Fruit fly (Drosophila melanogaster) whole organism, embryonic: Measurements from ENCODE around the gene MSAmiP.

Experiments
- CG12071 ChIP-seq: fragments of 200-800 bp; sonication (Bioruptor generic); optimal IDR thresholded peaks from 3 replicates; lab custom pipeline; 2018; ENCODE audit warnings: missing biosample characterization, mild to moderate bottlenecking, missing genetic modification characterization
- CG2199 ChIP-seq: fragments of 200-800 bp; sonication (Bioruptor generic); IDR thresholded peaks from 3 replicates; pipeline ENCODE4 v1.3.6; 2022; ENCODE audit warnings: missing biosample characterization, missing genetic modification characterization
- PHDP ChIP-seq: fragments of 200-800 bp; sonication (Bioruptor generic); optimal IDR thresholded peaks from 3 replicates; lab custom pipeline; 2018; ENCODE audit warnings: missing biosample characterization, mild to moderate bottlenecking, missing genetic modification characterization, moderate library complexity
- Side ChIP-seq: fragments of 200-800 bp; sonication (Bioruptor generic); optimal IDR thresholded peaks from 2 replicates; lab custom pipeline; 2016; ENCODE audit warnings: missing biosample characterization, missing genetic modification characterization
- ara ChIP-seq: fragments of 200-800 bp; sonication (Bioruptor generic); IDR thresholded peaks from 2 replicates; pipeline ENCODE4 v1.3.6; 2022; ENCODE audit warnings: missing biosample characterization, missing genetic modification characterization
- fru ChIP-seq: fragments of >200 bp; optimal IDR thresholded peaks from 2 replicates; lab custom pipeline; 2017
- row ChIP-seq: fragments of 200-800 bp; sonication (Bioruptor generic); IDR thresholded peaks from 3 replicates; pipeline ENCODE4 v1.3.6; 2022; ENCODE audit warnings: missing biosample characterization, missing genetic modification characterization
- sens ChIP-seq: fragments of 200-800 bp; sonication (Bioruptor generic); peaks from one replicate; lab custom pipeline; 2016; ENCODE audit warnings: missing biosample characterization, missing genetic modification characterization
- sim ChIP-seq: fragments of 200-800 bp; sonication (Bioruptor generic); IDR thresholded peaks from 2 replicates; pipeline ENCODE4 v1.3.6; 2022; ENCODE audit warnings: missing biosample characterization, missing genetic modification characterization
- wek ChIP-seq: fragments of 200-800 bp; sonication (Bioruptor generic); optimal IDR thresholded peaks from 3 replicates; lab custom pipeline; 2018; ENCODE audit warnings: missing biosample characterization, mild to moderate bottlenecking, missing genetic modification characterization, moderate library complexity

- TF ChIP-seq sens (GFP tag; lab: Kevin White, UChicago), result no peak
- TF ChIP-seq wek (GFP tag; lab: Kevin White, UChicago), result no peak
- TF ChIP-seq sim (GFP tag; lab: Robert Waterston, UW), result no peak
- no peak for TF ChIP-seq CG12071 (GFP tag; lab: Kevin White, UChicago)
- TF ChIP-seq CG2199 (GFP tag; lab: Robert Waterston, UW), result no peak
- TF ChIP-seq Side, result no peak
- TF ChIP-seq fru (lab: Kevin White, UChicago), result no peak
- TF ChIP-seq PHDP, result no peak
- no peak for TF ChIP-seq ara (GFP tag; lab: Robert Waterston, UW)
- TF ChIP-seq row, result no peak
Observed at dm6 chr3R:16782401-16782800, 113.7 kb downstream of the MSAmiP start.
